Worm (Caenorhabditis elegans) whole organism, L1 larva: ENCODE data around the gene T10B9.9.

Source experiments
- C04F5.9 ChIP-seq: sonication (generic microtip); optimal IDR thresholded peaks from 2 replicates; lab custom pipeline; 2016; ENCODE audit warnings: missing genetic modification characterization, missing compliant biosample characterization
- C16A3.4 ChIP-seq: fragments of 150-350 bp; optimal IDR thresholded peaks from 2 replicates; lab custom pipeline; 2014; ENCODE audit warnings: missing biosample characterization, missing genetic modification characterization
- aha-1 ChIP-seq: fragments of 150-350 bp; optimal IDR thresholded peaks from 2 replicates; lab custom pipeline; 2014; ENCODE audit warnings: missing biosample characterization, missing genetic modification characterization
- aly-2 ChIP-seq: fragments of 150-350 bp; optimal IDR thresholded peaks from 2 replicates; lab custom pipeline; 2014; ENCODE audit warnings: missing biosample characterization, missing genetic modification characterization
- blmp-1 ChIP-seq: fragments of 150-350 bp; optimal IDR thresholded peaks from 2 replicates; lab custom pipeline; 2014; ENCODE audit warnings: missing biosample characterization, missing genetic modification characterization
- ceh-88 ChIP-seq: fragments of 200-800 bp; sonication (Bioruptor generic); IDR thresholded peaks from 2 replicates; pipeline ENCODE4 v1.3.6; 2022; ENCODE audit warnings: missing genetic modification characterization, missing compliant biosample characterization
- dpl-1 ChIP-seq, 3 experiments: fragments of 150-350 bp in 2 of 3; sonication (generic microtip) in 1 of 3; optimal IDR thresholded peaks; 2 replicates each; lab custom pipeline; 2014 to 2017; ENCODE audit warnings: missing biosample characterization in 3 of 3, missing genetic modification characterization in 3 of 3, missing genetic modification reagents in 3 of 3
- efl-1 ChIP-seq, 4 experiments: fragments of 150-350 bp; optimal IDR thresholded peaks in 3 of 4; peaks in 1 of 4; 1 replicate in 1 of 4; 2 replicates in 3 of 4; lab custom pipeline; 2014; ENCODE audit warnings: missing biosample characterization in 2 of 4, missing genetic modification characterization in 2 of 4, missing genetic modification reagents in 2 of 4
- elt-2 ChIP-seq: sonication (generic microtip); optimal IDR thresholded peaks from 2 replicates; lab custom pipeline; 2016; ENCODE audit warnings: missing genetic modification characterization, mild to moderate bottlenecking, inconsistent platforms, missing compliant biosample characterization, missing genetic modification reagents
- elt-3 ChIP-seq, 6 experiments: fragments of 150-350 bp in 1 of 6; sonication (generic microtip); optimal IDR thresholded peaks; 2 replicates each; lab custom pipeline; 2017 to 2018; ENCODE audit warnings: missing biosample characterization in 6 of 6, missing genetic modification characterization in 6 of 6, inconsistent platforms in 1 of 6
- fkh-8 ChIP-seq: sonication (generic microtip); optimal IDR thresholded peaks from 2 replicates; lab custom pipeline; 2016; ENCODE audit warnings: mild to moderate bottlenecking, missing genetic modification characterization, missing compliant biosample characterization
- fos-1 ChIP-seq: fragments of 150-350 bp; optimal IDR thresholded peaks from 2 replicates; lab custom pipeline; 2014; ENCODE audit warnings: missing biosample characterization, missing genetic modification characterization
- grh-1 ChIP-seq: fragments of 200-800 bp; sonication (Bioruptor generic); IDR thresholded peaks from 2 replicates; pipeline ENCODE4 v1.3.6; 2022; ENCODE audit warnings: missing genetic modification reagents, missing genetic modification characterization, missing compliant biosample characterization
- hlh-17 ChIP-seq: fragments of 200-800 bp; sonication (Bioruptor generic); optimal IDR thresholded peaks from 2 replicates; lab custom pipeline; 2018; ENCODE audit warnings: missing genetic modification characterization, mild to moderate bottlenecking, missing compliant biosample characterization, moderate library complexity, borderline replicate concordance
- hpl-2 ChIP-seq: fragments of 150-350 bp; optimal IDR thresholded peaks from 2 replicates; lab custom pipeline; 2014; ENCODE audit warnings: missing biosample characterization, missing genetic modification reagents, missing genetic modification characterization
- jun-1 ChIP-seq: fragments of 150-350 bp; optimal IDR thresholded peaks from 2 replicates; lab custom pipeline; 2014; ENCODE audit warnings: missing biosample characterization, missing genetic modification reagents, missing genetic modification characterization
- lin-13 ChIP-seq: fragments of 150-350 bp; optimal IDR thresholded peaks from 2 replicates; lab custom pipeline; 2014; ENCODE audit warnings: missing biosample characterization, missing genetic modification reagents, missing genetic modification characterization
- lin-14 ChIP-seq: fragments of 200-800 bp; sonication (Bioruptor generic); optimal IDR thresholded peaks from 2 replicates; lab custom pipeline; 2018; ENCODE audit warnings: mild to moderate bottlenecking, missing genetic modification characterization, moderate library complexity, missing compliant biosample characterization
- lin-35 ChIP-seq, 2 experiments: fragments of 150-350 bp; optimal IDR thresholded peaks; 2 replicates each; lab custom pipeline; 2014; ENCODE audit warnings: missing biosample characterization in 2 of 2, missing genetic modification characterization in 2 of 2, missing genetic modification reagents in 2 of 2
- lir-3 ChIP-seq: sonication (generic microtip); optimal IDR thresholded peaks from 2 replicates; lab custom pipeline; 2016; ENCODE audit warnings: mild to moderate bottlenecking, missing genetic modification characterization, moderate library complexity, missing compliant biosample characterization; ENCODE audit not compliant: poor library complexity
- lsy-2 ChIP-seq, 2 experiments: fragments of 150-350 bp; optimal IDR thresholded peaks; 2 replicates each; lab custom pipeline; 2014; ENCODE audit warnings: missing biosample characterization in 2 of 2, missing genetic modification characterization in 2 of 2
- mdl-1 ChIP-seq, 2 experiments: fragments of 150-350 bp; optimal IDR thresholded peaks; 2 replicates each; lab custom pipeline; 2014 to 2017; ENCODE audit warnings: missing biosample characterization in 2 of 2, missing genetic modification characterization in 2 of 2, inconsistent platforms in 1 of 2
- mef-2 ChIP-seq: fragments of 150-350 bp; optimal IDR thresholded peaks from 2 replicates; lab custom pipeline; 2014; ENCODE audit warnings: missing biosample characterization, missing genetic modification characterization
- nhr-19 ChIP-seq: fragments of 200-800 bp; sonication (Bioruptor generic); conservative IDR thresholded peaks from 2 replicates; pipeline ENCODE4 v1.3.6; 2022; ENCODE audit warnings: missing genetic modification characterization, missing compliant biosample characterization
- nhr-20 ChIP-seq: sonication (generic microtip); optimal IDR thresholded peaks from 2 replicates; lab custom pipeline; 2016; ENCODE audit warnings: mild to moderate bottlenecking, missing genetic modification characterization, missing compliant biosample characterization
- nhr-237 ChIP-seq: fragments of 150-350 bp; optimal IDR thresholded peaks from 2 replicates; lab custom pipeline; 2014; ENCODE audit warnings: missing biosample characterization, missing genetic modification characterization
- nhr-28 ChIP-seq: fragments of 150-350 bp; optimal IDR thresholded peaks from 2 replicates; lab custom pipeline; 2014; ENCODE audit warnings: missing biosample characterization, missing genetic modification characterization
- nhr-47 ChIP-seq: sonication (generic microtip); optimal IDR thresholded peaks from 2 replicates; lab custom pipeline; 2016; ENCODE audit warnings: mild to moderate bottlenecking, missing genetic modification characterization, moderate library complexity, missing compliant biosample characterization
- nhr-71 ChIP-seq: sonication (generic microtip); optimal IDR thresholded peaks from 2 replicates; lab custom pipeline; 2016; ENCODE audit warnings: mild to moderate bottlenecking, missing genetic modification characterization, moderate library complexity, missing compliant biosample characterization
- nhr-76 ChIP-seq: sonication (generic microtip); optimal IDR thresholded peaks from 2 replicates; lab custom pipeline; 2017; ENCODE audit warnings: missing biosample characterization, missing genetic modification characterization
- nhr-77 ChIP-seq: fragments of 150-350 bp; optimal IDR thresholded peaks from 2 replicates; lab custom pipeline; 2014; ENCODE audit warnings: missing biosample characterization, missing genetic modification characterization
- nhr-85 ChIP-seq: sonication (generic microtip); peaks from one replicate; lab custom pipeline; 2016; ENCODE audit warnings: missing genetic modification characterization, inconsistent platforms, missing compliant biosample characterization
- nhr-90 ChIP-seq: sonication (generic microtip); optimal IDR thresholded peaks from 2 replicates; lab custom pipeline; 2016; ENCODE audit warnings: mild to moderate bottlenecking, missing genetic modification characterization, missing compliant biosample characterization; ENCODE audit not compliant: poor library complexity
- pag-3 ChIP-seq: sonication (generic microtip); optimal IDR thresholded peaks from 2 replicates; lab custom pipeline; 2017; ENCODE audit warnings: missing genetic modification characterization, mild to moderate bottlenecking, missing compliant biosample characterization, antibody characterized with exemption, borderline replicate concordance; ENCODE audit not compliant: insufficient read depth
- pax-3 ChIP-seq: fragments of 200-800 bp; sonication (Bioruptor generic); optimal IDR thresholded peaks from 2 replicates; lab custom pipeline; 2018; ENCODE audit warnings: mild to moderate bottlenecking, missing genetic modification characterization, moderate library complexity, missing compliant biosample characterization
- pqm-1 ChIP-seq: sonication (generic microtip); optimal IDR thresholded peaks from 3 replicates; lab custom pipeline; 2017; ENCODE audit warnings: missing biosample characterization, missing genetic modification characterization
- skn-1 ChIP-seq: fragments of 150-350 bp; optimal IDR thresholded peaks from 2 replicates; lab custom pipeline; 2014; ENCODE audit warnings: missing biosample characterization, missing genetic modification characterization
- snu-23 ChIP-seq: sonication (generic microtip); optimal IDR thresholded peaks from 2 replicates; lab custom pipeline; 2016; ENCODE audit warnings: missing genetic modification characterization, missing compliant biosample characterization
- sptf-1 ChIP-seq: fragments of 150-350 bp; optimal IDR thresholded peaks from 2 replicates; lab custom pipeline; 2014; ENCODE audit warnings: missing biosample characterization, missing genetic modification characterization
- tbx-2 ChIP-seq: sonication (generic microtip); optimal IDR thresholded peaks from 2 replicates; lab custom pipeline; 2016; ENCODE audit warnings: missing genetic modification characterization, missing compliant biosample characterization
- unc-30 ChIP-seq: sonication (generic microtip); optimal IDR thresholded peaks from 2 replicates; lab custom pipeline; 2017; ENCODE audit warnings: missing biosample characterization, missing genetic modification characterization
- unc-62 ChIP-seq: fragments of 150-350 bp; optimal IDR thresholded peaks from 2 replicates; lab custom pipeline; 2014; ENCODE audit warnings: missing biosample characterization, missing genetic modification reagents, missing genetic modification characterization
- unc-98 ChIP-seq: fragments of 200-800 bp; sonication (Bioruptor generic); IDR thresholded peaks from 2 replicates; pipeline ENCODE4 v1.3.6; 2022; ENCODE audit warnings: missing genetic modification characterization, missing compliant biosample characterization
- vab-15 ChIP-seq: sonication (generic microtip); optimal IDR thresholded peaks from 2 replicates; lab custom pipeline; 2017; ENCODE audit warnings: missing genotype, mild to moderate bottlenecking, missing genetic modification characterization, missing compliant biosample characterization
- xbp-1 ChIP-seq: sonication (generic microtip); optimal IDR thresholded peaks from 2 replicates; lab custom pipeline; 2016; ENCODE audit warnings: missing genetic modification characterization, missing compliant biosample characterization
- zag-1 ChIP-seq: fragments of 150-350 bp; optimal IDR thresholded peaks from 2 replicates; lab custom pipeline; 2014; ENCODE audit warnings: missing biosample characterization, missing genetic modification characterization

Gene T10B9.9

ce11 chrII:9793197-9793596 lies 17.5 kb upstream of the T10B9.9 start, which contains the start of gene cyp-13A3:
TSS of gene cyp-13A3 (minus strand) at chrII:9793297.
- TF ChIP-seq aly-2, result no peak
- no peak for TF ChIP-seq nhr-19 (GFP tag; lab: Robert Waterston, UW)
- TF ChIP-seq dpl-1 (GFP tag; optimal IDR thresholded peaks at IDR 0.05; lab: Kevin White, UChicago), result no peak
- no peak for TF ChIP-seq fkh-8 (tag; lab: Kevin White, UChicago)
- peak; percentile 70 for TF ChIP-seq nhr-20 (tag; lab: Kevin White, UChicago)
- TF ChIP-seq nhr-90 (tag; lab: Kevin White, UChicago), result no peak
- no peak for TF ChIP-seq aha-1
- TF ChIP-seq hpl-2, result no peak
- no peak for TF ChIP-seq grh-1 (GFP tag; lab: Robert Waterston, UW)

DNA sequence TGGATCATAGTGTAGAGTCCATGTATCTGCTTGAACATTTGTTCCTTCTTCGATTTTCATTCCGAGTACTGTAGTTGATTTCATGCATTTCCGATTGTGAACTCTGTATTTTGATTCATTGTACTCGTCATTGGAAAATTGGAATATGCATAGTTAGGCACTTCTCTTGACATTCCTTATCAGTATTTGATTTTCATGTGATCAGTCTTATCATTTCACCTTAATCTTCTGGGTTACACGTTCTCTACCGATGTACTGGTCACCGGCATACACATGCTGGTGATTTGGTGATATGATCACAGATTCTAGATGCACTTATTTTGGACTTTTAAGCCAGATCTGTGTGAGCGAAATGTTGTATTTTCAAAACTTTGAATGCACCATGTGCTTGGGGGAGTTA lies 15.5 kb upstream of the T10B9.9 start:
- no peak for TF ChIP-seq hlh-17
- no peak for TF ChIP-seq lin-13 (GFP tag; lab: Kevin White, UChicago)
- TF ChIP-seq nhr-237 (tag; lab: Kevin White, UChicago), result no peak
- peak; percentile 95 for TF ChIP-seq elt-2 (tag; lab: Kevin White, UChicago)
- peak; percentile 81 for TF ChIP-seq pqm-1 (tag; lab: Kevin White, UChicago)
- TF ChIP-seq nhr-85, result no peak
- TF ChIP-seq lin-35 (GFP tag; optimal IDR thresholded peaks at IDR 0.05; lab: Kevin White, UChicago), result peak in 1 of 2 experiments; percentile 45
- TF ChIP-seq mef-2 (tag; lab: Kevin White, UChicago), result no peak
- TF ChIP-seq efl-1 (optimal IDR thresholded peaks at IDR 0.05; lab: Kevin White, UChicago), result no peak
- peak in 1 of 2 experiments; percentile 4 for TF ChIP-seq efl-1 (GFP tag; optimal IDR thresholded peaks at IDR 0.05 in 1 of 2; lab: Kevin White, UChicago)
- TF ChIP-seq lin-14 (GFP tag; lab: Kevin White, UChicago), result peak; percentile 31
- TF ChIP-seq nhr-47 (tag; lab: Kevin White, UChicago), result no peak
- no peak for TF ChIP-seq nhr-19 (GFP tag; lab: Robert Waterston, UW)
- peak; percentile 62 for TF ChIP-seq nhr-20 (tag; lab: Kevin White, UChicago)
- peak; percentile 40 for TF ChIP-seq nhr-71 (tag; lab: Kevin White, UChicago)
- peak; percentile 32 for TF ChIP-seq jun-1
- TF ChIP-seq nhr-90 (tag; lab: Kevin White, UChicago), result peak; percentile 14
- no peak for TF ChIP-seq hpl-2
- no peak for TF ChIP-seq unc-30 (tag; lab: Kevin White, UChicago)
- TF ChIP-seq, all 84 proteins: peak for 9

DNA sequence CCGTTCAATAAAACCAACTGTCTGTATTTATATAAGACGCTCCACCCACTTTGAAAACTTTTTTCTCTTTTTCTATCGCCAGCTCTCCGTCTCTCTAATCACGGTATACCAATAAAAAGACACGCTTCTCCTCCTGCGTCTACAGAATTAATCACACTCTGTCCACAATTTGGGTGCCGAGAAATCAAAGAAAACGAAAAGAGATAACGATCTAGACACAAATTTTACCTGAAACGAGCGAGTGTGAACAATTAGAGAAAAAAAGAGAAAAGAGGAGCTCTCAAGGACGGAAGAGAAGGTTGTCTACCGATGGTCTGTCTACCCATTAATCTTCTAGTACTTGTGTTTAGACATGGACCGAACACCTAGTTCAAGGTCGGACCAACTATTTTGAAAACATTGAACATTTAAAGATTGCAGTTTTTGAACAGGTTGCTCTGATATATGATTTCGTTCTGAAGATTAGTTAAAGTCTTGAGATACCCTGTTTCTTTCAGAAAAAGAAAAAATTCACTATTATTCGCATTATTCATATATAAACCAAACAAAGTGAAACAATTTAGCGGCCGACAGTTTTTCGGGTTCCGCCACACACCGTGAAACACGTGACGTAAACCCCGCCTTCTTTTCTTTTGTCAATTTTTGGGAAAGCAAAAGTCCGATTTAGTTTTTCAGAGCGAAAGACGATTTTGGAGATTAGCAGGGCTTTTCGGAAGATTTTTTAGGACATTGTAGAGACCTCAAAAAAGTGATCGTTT lies 11.9 kb upstream of the T10B9.9 start, which contains the start of gene cyp-13A2:
TSS of gene cyp-13A2 (minus strand) at position 235 of the 758 bp plus-strand sequence.
- TF ChIP-seq xbp-1, result no peak
- TF ChIP-seq lin-13 (GFP tag; lab: Kevin White, UChicago), result no peak
- TF ChIP-seq pag-3 (tag; lab: Kevin White, UChicago), result no peak
- no peak for TF ChIP-seq nhr-28 (tag; lab: Kevin White, UChicago)
- TF ChIP-seq nhr-90 (tag; lab: Kevin White, UChicago), result peak; percentile 66
- TF ChIP-seq zag-1 (tag; lab: Kevin White, UChicago), result no peak
- TF ChIP-seq ceh-88 (GFP tag; lab: Robert Waterston, UW), result no peak
- peak; percentile 8 for TF ChIP-seq C16A3.4 (tag; lab: Kevin White, UChicago)
- peak; percentile 50 for TF ChIP-seq nhr-19 (GFP tag; lab: Robert Waterston, UW)
- peak in 1 of 2 experiments; percentile 48 for TF ChIP-seq mdl-1 (tag; optimal IDR thresholded peaks at IDR 0.05; lab: Kevin White, UChicago)
- peak; percentile 47 to 62 for TF ChIP-seq lsy-2 (tag; optimal IDR thresholded peaks at IDR 0.05; lab: Kevin White, UChicago)
- peak; percentile 94 for TF ChIP-seq lin-14 (GFP tag; lab: Kevin White, UChicago)
- TF ChIP-seq dpl-1 (GFP tag; optimal IDR thresholded peaks at IDR 0.05; lab: Kevin White, UChicago), result peak in 2 of 3 experiments; percentile 16 to 32
- TF ChIP-seq nhr-77 (tag; lab: Kevin White, UChicago), result peak; percentile 57
- TF ChIP-seq unc-62 (GFP tag; lab: Kevin White, UChicago), result no peak
- no peak for TF ChIP-seq lir-3 (tag; lab: Kevin White, UChicago)
- no peak for TF ChIP-seq vab-15 (tag; lab: Kevin White, UChicago)
- TF ChIP-seq fos-1 (tag; lab: Kevin White, UChicago), result peak; percentile 36
- TF ChIP-seq unc-98 (GFP tag; lab: Robert Waterston, UW), result no peak
- peak in 2 of 6 experiments; percentile 32 to 72 for TF ChIP-seq elt-3 (tag; optimal IDR thresholded peaks at IDR 0.05; lab: Kevin White, UChicago)
- peak; percentile 76 for TF ChIP-seq blmp-1
- no peak for TF ChIP-seq tbx-2
- peak; percentile 65 for TF ChIP-seq snu-23 (GFP tag; lab: Kevin White, UChicago)
- no peak for TF ChIP-seq skn-1
- no peak for TF ChIP-seq pax-3 (tag; lab: Kevin White, UChicago)
- no peak for TF ChIP-seq C04F5.9 (tag; lab: Kevin White, UChicago)
- TF ChIP-seq nhr-76 (tag; lab: Kevin White, UChicago), result no peak
- TF ChIP-seq sptf-1 (tag; lab: Kevin White, UChicago), result no peak
- 0 out of 2 replicates have a peak, but pooled peaks have one; percentile 45 for TF ChIP-seq grh-1 (GFP tag; lab: Robert Waterston, UW)
